Worm (Caenorhabditis elegans): ENCODE measurements around the gene Y43F8C.11.

DNA sequence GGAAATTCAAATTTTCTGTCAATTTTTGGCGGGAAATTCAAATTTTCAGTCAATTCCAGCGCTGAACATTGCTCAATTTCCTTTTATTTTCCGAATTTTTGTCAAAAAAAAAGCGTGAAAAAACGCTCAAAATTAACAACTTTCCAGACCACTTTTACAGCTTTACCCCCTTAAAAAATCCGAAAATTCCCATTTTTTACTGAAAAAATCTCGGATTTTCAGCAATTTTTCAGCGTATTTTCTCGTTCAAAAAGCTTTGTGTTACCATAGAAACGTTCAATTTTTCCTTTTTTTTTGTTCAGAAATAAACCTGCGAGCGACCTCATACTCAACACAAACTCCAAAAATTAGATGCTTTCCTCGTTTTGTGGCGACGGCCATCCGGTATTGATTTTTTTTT is 4.5 kb downstream of the Y43F8C.11 start, which contains the start of gene mrp-7:
- TF ChIP-seq him-1 (tag; optimal IDR thresholded peaks at IDR 0.05), result no peak
- TF ChIP-seq dao-5 (tag; optimal IDR thresholded peaks at IDR 0.05), result no peak
- TF ChIP-seq W03F9.2 (tag; optimal IDR thresholded peaks at IDR 0.05), result no peak

Measured in whole organism, L4/young adult.